Worm (Caenorhabditis elegans): Measurements from ENCODE around the gene Y54G2A.52.

Gene Y54G2A.52

ce11 chrIV:2823446-2823845 is 25.0 kb upstream of the Y54G2A.52 start, which contains the start of gene clec-80:
clec-80 (plus strand) TSS chrIV:2823746.
- TF ChIP-seq gei-17 (GFP tag; optimal IDR thresholded peaks at IDR 0.05): no peak
- no peak for TF ChIP-seq bed-2 (GFP tag; IDR thresholded peaks at IDR 0.05)
- TF ChIP-seq aptf-2 (GFP tag; conservative IDR thresholded peaks at IDR 0.05): no peak
- no peak for TF ChIP-seq mel-28 (tag; optimal IDR thresholded peaks at IDR 0.05; ENCODE audit: borderline replicate concordance)
- TF ChIP-seq xnd-1 (tag; optimal IDR thresholded peaks at IDR 0.05): no peak

ce11 chrIV:2820408-2820807 is 21.9 kb upstream of the Y54G2A.52 start, which contains the start of gene Y54G2A.37:
Y54G2A.37 (plus strand) TSS chrIV:2820708.
- TF ChIP-seq hlh-26 (GFP tag; conservative IDR thresholded peaks at IDR 0.05) (no peak), B0261.1 (tag; optimal IDR thresholded peaks at IDR 0.05) (no peak), ztf-25 (GFP tag; IDR thresholded peaks at IDR 0.05) (no peak), D2030.7 (GFP tag; IDR thresholded peaks at IDR 0.05) (no peak), Y95B8A.8 (GFP tag; IDR thresholded peaks at IDR 0.05) (no peak), zim-3 (tag; optimal IDR thresholded peaks at IDR 0.05) (no peak), somi-1 (GFP tag; optimal IDR thresholded peaks at IDR 0.05) (no peak), C17E4.6 (GFP tag; IDR thresholded peaks at IDR 0.05) (no peak), T26A5.8 (tag; optimal IDR thresholded peaks at IDR 0.05) (no peak), him-1 (tag; optimal IDR thresholded peaks at IDR 0.05) (no peak), ccch-3 (GFP tag; optimal IDR thresholded peaks at IDR 0.05) (no peak), egl-44 (GFP tag; IDR thresholded peaks at IDR 0.05) (no peak), madf-6 (GFP tag; IDR thresholded peaks at IDR 0.05) (no peak), egl-18 (GFP tag; IDR thresholded peaks at IDR 0.05) (no peak), lsy-27 (tag; optimal IDR thresholded peaks at IDR 0.05; ENCODE audit: borderline replicate concordance, insufficient read depth) (no peak), ztf-18 (tag; optimal IDR thresholded peaks at IDR 0.05) (no peak)

ce11 chrIV:2819633-2820032 is 21.1 kb upstream of the Y54G2A.52 start, which contains the start of gene Y54G2A.13:
Y54G2A.13 (minus strand) TSS chrIV:2819733.
- TF ChIP-seq lin-54 (GFP tag; optimal IDR thresholded peaks at IDR 0.05) (no peak), aptf-3 (GFP tag; IDR thresholded peaks at IDR 0.05) (no peak), K12H6.12 (tag; optimal IDR thresholded peaks at IDR 0.05) (no peak), Y79H2A.3 (GFP tag; conservative IDR thresholded peaks at IDR 0.05) (no peak), nfya-1 (tag; optimal IDR thresholded peaks at IDR 0.05; ENCODE audit: borderline replicate concordance, insufficient read depth) (no peak), unc-62 (GFP tag; optimal IDR thresholded peaks at IDR 0.05) (no peak), hrde-1 (tag; optimal IDR thresholded peaks at IDR 0.05; ENCODE audit: borderline replicate concordance) (no peak)

- TF ChIP-seq dox-1 (GFP tag; IDR thresholded peaks at IDR 0.05) (no peak; the same call in 1 of the 2 replicates), ztf-25 (GFP tag; IDR thresholded peaks at IDR 0.05) (no peak), cebp-2 (GFP tag; IDR thresholded peaks at IDR 0.05) (no peak), K11D2.4 (GFP tag; IDR thresholded peaks at IDR 0.05) (no peak), bed-1 (GFP tag; IDR thresholded peaks at IDR 0.05) (no peak), chd-7 (tag; optimal IDR thresholded peaks at IDR 0.05) (peak; percentile 12), snpc-1.1 (tag; optimal IDR thresholded peaks at IDR 0.05; ENCODE audit: insufficient read depth) (no peak), nfya-1 (tag; optimal IDR thresholded peaks at IDR 0.05; ENCODE audit: borderline replicate concordance, insufficient read depth) (no peak), snpc-4 (GFP tag; optimal IDR thresholded peaks at IDR 0.05) (no peak), snpc-4 (tag; optimal IDR thresholded peaks at IDR 0.05) (peak in 2 of 4 experiments; percentile 65 to 88), B0035.1 (tag; optimal IDR thresholded peaks at IDR 0.05) (no peak), zfh-2 (GFP tag; conservative IDR thresholded peaks at IDR 0.05) (peak; percentile 79), sdz-38 (tag; optimal IDR thresholded peaks at IDR 0.05) (no peak), F39B2.1 (GFP tag; IDR thresholded peaks at IDR 0.05) (no peak), snpc-3.4 (tag; optimal IDR thresholded peaks at IDR 0.05) (no peak), lin-26 (GFP tag; IDR thresholded peaks at IDR 0.05) (no peak)
Measured at ce11 chrIV:2817038-2817437, 18.6 kb upstream of the Y54G2A.52 start.

All from whole organism, young adult.